Worm (Caenorhabditis elegans): ENCODE data around the gene ttr-2.

DNA sequence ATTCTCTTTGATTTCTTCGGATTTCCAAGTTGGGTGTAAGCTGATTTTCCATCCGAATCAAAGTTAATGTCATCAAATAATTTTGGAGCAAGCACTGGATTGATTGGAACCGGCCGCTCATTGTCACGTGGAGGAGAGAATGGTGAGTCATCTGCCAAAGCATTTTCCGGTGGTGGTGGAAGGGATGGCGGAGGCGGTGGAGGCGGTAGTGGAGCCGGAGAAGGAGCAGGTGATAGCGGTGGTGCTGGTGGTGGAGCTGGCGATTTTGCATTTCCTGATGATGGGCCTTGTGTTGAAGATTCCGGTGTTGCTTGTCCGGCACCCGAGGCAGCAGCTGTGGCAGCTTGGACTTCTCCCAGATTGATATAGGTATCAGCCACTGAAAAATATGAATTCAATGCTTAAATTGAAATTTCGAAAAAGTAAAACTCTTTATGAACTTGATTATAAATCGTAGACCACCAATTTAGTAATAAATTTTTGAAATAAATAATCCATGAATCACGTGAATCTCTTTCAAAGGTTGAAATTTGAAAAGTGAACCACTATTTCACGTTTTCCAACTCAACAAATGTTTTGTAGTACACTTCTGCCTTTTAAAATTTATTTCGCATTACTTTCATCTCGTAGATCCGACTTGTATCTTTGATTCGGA lies 13.6 kb downstream of the ttr-2 start, which contains the start of the genes K03H1.9 and K03H1.12:
- TF ChIP-seq ceh-16 (tag; optimal IDR thresholded peaks at IDR 0.05) (no peak), nhr-10 (tag; optimal IDR thresholded peaks at IDR 0.05) (no peak)

Data from whole organism, L2 larva.